Fruit fly (Drosophila melanogaster) S2 (cell line): ENCODE measurements around the gene CG10959.

Source experiments
- CG8478 ChIP-seq: fragments of >200 bp; optimal IDR thresholded peaks from 2 replicates; lab custom pipeline; 2018
- CTCF ChIP-seq, 2 experiments: fragments of >200 bp; optimal IDR thresholded peaks; 2 replicates each; lab custom pipeline; 2018

- TF ChIP-seq CG8478 (no peak), CTCF (optimal IDR thresholded peaks at IDR 0.05; lab: Kevin White, UChicago) (no peak)
These were observed 27.9 kb downstream of the CG10959 start for dm6 chrX:8176291-8177029.
